Worm (Caenorhabditis elegans): ENCODE data around the gene lgc-17.

The lgc-17 gene

ce11 chrX:12121285-12121684 is at the start of gene lgc-17:
Gene lgc-17 (plus strand): TSS chrX:12121585.
- TF ChIP-seq ham-2 (GFP tag; optimal IDR thresholded peaks at IDR 0.05): no peak

DNA sequence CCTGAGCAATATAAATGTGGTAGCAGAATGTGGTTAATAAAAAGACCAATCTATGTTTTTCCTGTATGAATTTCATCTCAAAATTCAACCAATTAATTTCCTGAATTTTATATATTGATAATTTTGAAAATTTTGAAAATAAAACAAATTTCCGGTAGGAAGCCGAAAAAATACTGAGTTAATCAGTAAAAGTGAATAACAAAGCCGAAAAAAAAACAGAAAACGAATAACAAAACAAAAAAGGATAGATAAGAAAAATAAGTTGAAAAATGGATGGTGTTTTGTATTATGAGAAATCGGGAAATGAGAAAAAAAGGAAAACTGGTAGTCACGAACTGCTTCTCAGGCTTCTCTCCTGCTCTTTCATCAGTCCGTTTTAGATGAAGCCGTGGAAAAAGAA is 47.6 kb upstream of the lgc-17 start, which contains the start of gene tmem-145:
Gene tmem-145, minus strand, starts transcription at position 101 of the 400 bp plus-strand sequence.
- TF ChIP-seq ceh-39 (tag; optimal IDR thresholded peaks at IDR 0.05): no peak
- no peak for TF ChIP-seq lin-32 (GFP tag; optimal IDR thresholded peaks at IDR 0.05)
- TF ChIP-seq unc-62 (GFP tag; optimal IDR thresholded peaks at IDR 0.05): no peak
- TF ChIP-seq nhr-76 (tag; optimal IDR thresholded peaks at IDR 0.05): no peak
- TF ChIP-seq sptf-1 (tag; optimal IDR thresholded peaks at IDR 0.05): no peak
- no peak for TF ChIP-seq cnd-1 (tag; optimal IDR thresholded peaks at IDR 0.05)
- TF ChIP-seq nhr-28 (tag; optimal IDR thresholded peaks at IDR 0.05): no peak
- TF ChIP-seq bed-3 (GFP tag; optimal IDR thresholded peaks at IDR 0.05): no peak
- no peak for TF ChIP-seq nhr-12 (tag; optimal IDR thresholded peaks at IDR 0.05)
- no peak for TF ChIP-seq sem-2 (GFP tag; optimal IDR thresholded peaks at IDR 0.05)
- no peak for TF ChIP-seq blmp-1 (tag; optimal IDR thresholded peaks at IDR 0.05)
- TF ChIP-seq mab-5 (tag; optimal IDR thresholded peaks at IDR 0.05): no peak
- TF ChIP-seq unc-39 (tag; optimal IDR thresholded peaks at IDR 0.05): no peak
- TF ChIP-seq lin-13 (tag; optimal IDR thresholded peaks at IDR 0.05): no peak
- no peak for TF ChIP-seq elt-3 (tag; optimal IDR thresholded peaks at IDR 0.05)
- no peak for TF ChIP-seq drap-1 (GFP tag; optimal IDR thresholded peaks at IDR 0.05)
- TF ChIP-seq ces-1 (GFP tag; optimal IDR thresholded peaks at IDR 0.05): no peak
- TF ChIP-seq mls-2 (tag; optimal IDR thresholded peaks at IDR 0.05): no peak
- no peak for TF ChIP-seq unc-120 (tag; optimal IDR thresholded peaks at IDR 0.05; ENCODE audit: poor library complexity, severe bottlenecking)

ce11 chrX:12080581-12081162 is 40.7 kb upstream of the lgc-17 start:
- TF ChIP-seq pha-4 (tag; optimal IDR thresholded peaks at IDR 0.05) (no peak), M03D4.4 (tag; optimal IDR thresholded peaks at IDR 0.05) (no peak), blmp-1 (tag; optimal IDR thresholded peaks at IDR 0.05) (peak; percentile 68)

DNA sequence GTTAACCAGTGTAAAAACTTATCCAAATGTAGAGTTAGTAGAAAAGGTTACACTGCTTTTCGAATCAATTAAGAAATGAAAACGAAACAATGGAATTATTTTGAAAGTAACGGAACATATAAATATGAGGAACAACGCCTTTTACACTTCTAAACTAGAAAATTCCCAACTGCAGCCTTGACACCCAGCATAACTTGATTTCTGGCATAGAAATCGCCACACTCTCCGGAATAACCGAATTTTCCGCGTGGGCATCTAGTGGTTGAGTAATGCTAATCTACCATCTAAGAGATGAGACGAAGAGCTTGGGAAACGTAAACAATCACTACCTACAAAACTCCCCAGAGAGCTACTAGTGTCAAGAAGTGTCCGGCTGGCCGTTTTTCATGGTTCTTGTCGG is 40.1 kb upstream of the lgc-17 start:
- no peak for TF ChIP-seq tbx-8 (GFP tag; optimal IDR thresholded peaks at IDR 0.05)
- TF ChIP-seq unc-39 (tag; optimal IDR thresholded peaks at IDR 0.05): no peak
- peak; percentile 84 for TF ChIP-seq ces-1 (GFP tag; optimal IDR thresholded peaks at IDR 0.05)
- no peak for TF ChIP-seq lsy-2 (tag; optimal IDR thresholded peaks at IDR 0.05)
- no peak for TF ChIP-seq nhr-12 (tag; optimal IDR thresholded peaks at IDR 0.05)
- TF ChIP-seq mab-5 (tag; optimal IDR thresholded peaks at IDR 0.05): no peak

ce11 chrX:12082813-12083212 is 38.6 kb upstream of the lgc-17 start:
- TF ChIP-seq ces-1 (GFP tag; optimal IDR thresholded peaks at IDR 0.05) (peak; percentile 94), M03D4.4 (tag; optimal IDR thresholded peaks at IDR 0.05) (no peak), nhr-237 (tag; optimal IDR thresholded peaks at IDR 0.05) (no peak), nhr-2 (tag; optimal IDR thresholded peaks at IDR 0.05) (no peak)

- TF ChIP-seq mls-2 (tag; optimal IDR thresholded peaks at IDR 0.05) (peak; percentile 39), cnd-1 (tag; optimal IDR thresholded peaks at IDR 0.05) (peak; percentile 13), unc-120 (tag; optimal IDR thresholded peaks at IDR 0.05; ENCODE audit: poor library complexity, severe bottlenecking) (no peak)
Measured at ce11 chrX:12086297-12086696, 35.1 kb upstream of the lgc-17 start.

DNA sequence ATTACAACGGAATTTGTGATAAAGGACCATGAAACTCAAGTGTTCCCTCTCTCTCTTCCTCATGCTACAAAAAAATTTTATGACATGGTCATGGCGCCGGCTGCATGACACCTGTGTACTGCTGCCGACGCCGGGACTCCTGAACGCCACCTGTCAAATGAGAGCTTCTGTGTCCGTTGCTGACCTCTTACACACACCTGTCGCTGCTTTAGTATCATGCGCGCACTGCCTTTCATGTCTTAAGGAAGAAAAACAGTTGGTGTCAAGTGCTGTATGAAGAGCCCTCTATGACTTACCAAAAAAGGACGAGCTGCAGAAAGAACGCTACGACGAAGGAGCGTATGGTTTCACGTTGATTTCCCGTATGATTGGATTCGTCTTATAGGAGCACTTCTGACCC is 28.8 kb upstream of the lgc-17 start:
- peak; percentile 87 for TF ChIP-seq nhr-2 (tag; optimal IDR thresholded peaks at IDR 0.05)
- TF ChIP-seq snpc-4 (tag; optimal IDR thresholded peaks at IDR 0.05): no peak
- no peak for TF ChIP-seq pha-4 (tag; optimal IDR thresholded peaks at IDR 0.05)
- TF ChIP-seq lin-32 (GFP tag; optimal IDR thresholded peaks at IDR 0.05): peak; percentile 41
- no peak for TF ChIP-seq ham-2 (GFP tag; optimal IDR thresholded peaks at IDR 0.05)
- TF ChIP-seq hlh-1 (tag; optimal IDR thresholded peaks at IDR 0.05): peak; percentile 61
- TF ChIP-seq lsy-2 (tag; optimal IDR thresholded peaks at IDR 0.05): no peak

Measured in whole organism, mixed stage, embryonic.